Worm (Caenorhabditis elegans) whole organism, L3 larva: ENCODE data around the gene rps-18.

Source experiments
- R02D3.7 ChIP-seq: fragments of 150-350 bp; optimal IDR thresholded peaks from 2 replicates; lab custom pipeline; 2014; ENCODE audit warnings: missing biosample characterization, missing genetic modification characterization
- aly-2 ChIP-seq: fragments of 150-350 bp; optimal IDR thresholded peaks from 2 replicates; lab custom pipeline; 2014; ENCODE audit warnings: missing biosample characterization, missing genetic modification characterization
- elt-1 ChIP-seq: fragments of 150-350 bp; optimal IDR thresholded peaks from 2 replicates; lab custom pipeline; 2014; ENCODE audit warnings: missing biosample characterization, missing genetic modification characterization
- elt-2 ChIP-seq: sonication (generic microtip); optimal IDR thresholded peaks from 2 replicates; lab custom pipeline; 2016; ENCODE audit warnings: missing genetic modification reagents, mild to moderate bottlenecking, missing genetic modification characterization, missing compliant biosample characterization
- elt-3 ChIP-seq, 3 experiments: fragments of 150-350 bp in 1 of 3; sonication (generic microtip) in 2 of 3; optimal IDR thresholded peaks; 2 replicates in 2 of 3; 4 replicates in 1 of 3; lab custom pipeline; 2014 to 2017; ENCODE audit warnings: missing biosample characterization in 3 of 3, missing genetic modification characterization in 3 of 3
- fkh-10 ChIP-seq: sonication (generic microtip); optimal IDR thresholded peaks from 2 replicates; lab custom pipeline; 2017; ENCODE audit warnings: missing biosample characterization, missing genetic modification reagents, missing genetic modification characterization
- fos-1 ChIP-seq: fragments of 150-350 bp; optimal IDR thresholded peaks from 2 replicates; lab custom pipeline; 2014; ENCODE audit warnings: missing biosample characterization, missing genetic modification characterization
- mdl-1 ChIP-seq: fragments of 150-350 bp; optimal IDR thresholded peaks from 2 replicates; lab custom pipeline; 2014; ENCODE audit warnings: missing biosample characterization, missing genetic modification characterization
- skn-1 ChIP-seq: fragments of 150-350 bp; optimal IDR thresholded peaks from 2 replicates; lab custom pipeline; 2014; ENCODE audit warnings: missing biosample characterization, missing genetic modification characterization
- snpc-4 ChIP-seq: fragments of 150-350 bp; optimal IDR thresholded peaks from 2 replicates; lab custom pipeline; 2014; ENCODE audit warnings: missing biosample characterization, missing genetic modification characterization

- TF ChIP-seq elt-1 (no peak), elt-3 (tag; optimal IDR thresholded peaks at IDR 0.05; lab: Kevin White, UChicago) (no peak), fos-1 (tag; lab: Kevin White, UChicago) (no peak), aly-2 (tag; lab: Kevin White, UChicago) (no peak), skn-1 (tag; lab: Kevin White, UChicago) (no peak), mdl-1 (tag; lab: Kevin White, UChicago) (no peak), fkh-10 (GFP tag; lab: Kevin White, UChicago) (no peak), R02D3.7 (tag; lab: Kevin White, UChicago) (no peak), snpc-4 (no peak), elt-2 (tag; lab: Kevin White, UChicago) (no peak)
Observed at ce11 chrIV:14816288-14816687, 9.2 kb upstream of the rps-18 start, which contains the start of gene Y57G11C.46.
